Fruit fly (Drosophila melanogaster): Measurements from ENCODE around the gene CG13073.
A peak's percentile ranks its signal among the peaks of the same experiment; 100 is the strongest.

- TF ChIP-seq Hr78 (GFP tag; optimal IDR thresholded peaks at IDR 0.05) (no peak), psq (GFP tag; optimal IDR thresholded peaks at IDR 0.05) (peak; percentile 53), usp (GFP tag; optimal IDR thresholded peaks at IDR 0.05) (no peak)
Measured at dm6 chr3L:16215816-16216215, 1.3 kb downstream of the CG13073 start.

Data from whole organism, wandering third instar larva.